Fruit fly (Drosophila melanogaster) whole organism, prepupa: ENCODE data around the gene RpS20.

Experiments
- Blimp-1 ChIP-seq: fragments of 200-800 bp; sonication (Bioruptor generic); optimal IDR thresholded peaks from 3 replicates; lab custom pipeline; 2017; ENCODE audit warnings: missing biosample characterization, missing genetic modification characterization, mild to moderate bottlenecking, moderate library complexity, missing genetic modification reagents
- Smox ChIP-seq: fragments of 200-800 bp; sonication (Bioruptor generic); optimal IDR thresholded peaks from 3 replicates; lab custom pipeline; 2016; ENCODE audit warnings: missing biosample characterization, missing genetic modification characterization
- Sox14 ChIP-seq: fragments of 200-800 bp; sonication (Bioruptor generic); optimal IDR thresholded peaks from 3 replicates; lab custom pipeline; 2016; ENCODE audit warnings: missing biosample characterization, missing genetic modification characterization

DNA sequence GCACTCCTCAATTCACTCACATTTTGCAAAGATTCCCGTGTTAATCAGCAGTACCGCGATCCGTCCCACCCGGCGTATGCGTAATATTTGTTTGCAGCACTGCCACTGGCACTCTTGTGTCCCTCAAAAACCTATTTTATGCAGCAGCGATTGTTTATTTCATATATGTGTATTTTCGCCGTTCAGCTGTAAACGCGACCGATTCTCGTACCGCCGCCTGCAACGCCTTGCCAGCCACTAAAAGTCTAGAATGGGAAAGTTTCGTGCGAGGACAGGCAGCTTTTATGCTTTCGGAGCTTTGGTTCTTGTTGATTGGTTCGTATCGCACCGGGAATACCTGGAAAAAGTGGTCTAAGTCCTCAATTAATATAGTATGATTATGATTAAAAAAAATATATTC lies 3.3 kb upstream of the RpS20 start, which contains the start of gene CG17270:
- TF ChIP-seq Smox (GFP tag; lab: Kevin White, UChicago) (no peak), Sox14 (GFP tag; lab: Kevin White, UChicago) (no peak), Blimp-1 (no peak)
